Worm (Caenorhabditis elegans) whole organism, L4 larva: ENCODE data around the gene npr-3.

ENCODE experiments used
- D1046.2 ChIP-seq: fragments of 200-800 bp; sonication (Bioruptor generic); IDR thresholded peaks from 2 replicates; pipeline ENCODE4 v1.3.6; 2022; ENCODE audit warnings: missing genetic modification characterization, missing compliant biosample characterization
- F26F4.8 ChIP-seq: fragments of 200-800 bp; sonication (Bioruptor generic); conservative IDR thresholded peaks from 2 replicates; pipeline ENCODE4 v1.3.6; 2022; ENCODE audit warnings: missing genetic modification characterization, missing compliant biosample characterization
- F44E2.7 ChIP-seq: fragments of 200-800 bp; sonication (Bioruptor generic); IDR thresholded peaks from 2 replicates; pipeline ENCODE4 v2.1.2; 2022; ENCODE audit warnings: missing genetic modification characterization, missing compliant biosample characterization
- R02D3.7 ChIP-seq: fragments of 150-350 bp; sonication (generic microtip); optimal IDR thresholded peaks from 3 replicates; lab custom pipeline; 2014; ENCODE audit warnings: missing biosample characterization, missing genetic modification characterization
- Y105C5A.15 ChIP-seq: fragments of 200-800 bp; sonication (Bioruptor generic); IDR thresholded peaks from 2 replicates; pipeline ENCODE4 v1.3.6; 2022; ENCODE audit warnings: missing genetic modification characterization, missing compliant biosample characterization
- Y5F2A.4 ChIP-seq: fragments of 200-800 bp; sonication (Bioruptor generic); optimal IDR thresholded peaks from 2 replicates; lab custom pipeline; 2018; ENCODE audit warnings: mild to moderate bottlenecking, missing genetic modification characterization, missing compliant biosample characterization
- ZK337.2 ChIP-seq: fragments of 200-800 bp; sonication (Bioruptor generic); IDR thresholded peaks from 2 replicates; pipeline ENCODE4 v1.3.6; 2022; ENCODE audit warnings: missing genetic modification reagents, missing genetic modification characterization, missing compliant biosample characterization
- ZK546.5 ChIP-seq, 2 experiments: sonication (generic microtip); optimal IDR thresholded peaks; 2 replicates each; lab custom pipeline; 2017; ENCODE audit warnings: missing biosample characterization in 2 of 2, missing genetic modification characterization in 2 of 2
- aha-1 ChIP-seq: fragments of 150-350 bp; peaks from one replicate; lab custom pipeline; 2014; ENCODE audit warnings: missing biosample characterization, missing genetic modification characterization
- ama-1 ChIP-seq: fragments of 150-350 bp; optimal IDR thresholded peaks from 2 replicates; lab custom pipeline; 2014; ENCODE audit warnings: inconsistent platforms, mixed read lengths
- daf-16 ChIP-seq, 3 experiments: sonication (generic microtip); optimal IDR thresholded peaks; 2 replicates each; lab custom pipeline; 2016 to 2017; ENCODE audit warnings: missing genetic modification characterization in 3 of 3, missing genetic modification reagents in 3 of 3, mild to moderate bottlenecking in 2 of 3, missing compliant biosample characterization in 2 of 3, missing biosample characterization in 1 of 3, moderate library complexity in 1 of 3
- dmd-6 ChIP-seq: fragments of 200-800 bp; sonication (Bioruptor generic); IDR thresholded peaks from 2 replicates; pipeline ENCODE4 v1.3.6; 2022; ENCODE audit warnings: missing genetic modification reagents, missing genetic modification characterization, missing compliant biosample characterization
- dve-1 ChIP-seq: sonication (generic microtip); optimal IDR thresholded peaks from 2 replicates; lab custom pipeline; 2017; ENCODE audit warnings: antibody characterized with exemption, mild to moderate bottlenecking, missing genetic modification characterization, missing compliant biosample characterization; ENCODE audit not compliant: insufficient read depth
- egl-43 ChIP-seq: fragments of 200-800 bp; sonication (Bioruptor generic); IDR thresholded peaks from 2 replicates; pipeline ENCODE4 v1.3.6; 2022; ENCODE audit warnings: missing genetic modification reagents, missing genetic modification characterization, missing compliant biosample characterization
- fkh-10 ChIP-seq: fragments of 150-350 bp; optimal IDR thresholded peaks from 2 replicates; lab custom pipeline; 2014; ENCODE audit warnings: missing biosample characterization, missing genetic modification reagents, missing genetic modification characterization
- gei-8 ChIP-seq: fragments of 200-800 bp; sonication (Bioruptor generic); optimal IDR thresholded peaks from 2 replicates; lab custom pipeline; 2018; ENCODE audit warnings: mild to moderate bottlenecking, missing genetic modification characterization, missing compliant biosample characterization
- hif-1 ChIP-seq, 2 experiments: sonication (generic microtip); optimal IDR thresholded peaks; 2 replicates each; lab custom pipeline; 2016 to 2017; ENCODE audit warnings: missing compliant biosample characterization in 2 of 2, missing genetic modification characterization in 2 of 2, missing genetic modification reagents in 2 of 2, missing genotype in 2 of 2, mild to moderate bottlenecking in 1 of 2
- hlh-11 ChIP-seq: fragments of 200-800 bp; sonication (Bioruptor generic); optimal IDR thresholded peaks from 2 replicates; lab custom pipeline; 2018; ENCODE audit warnings: mild to moderate bottlenecking, missing genetic modification characterization, missing compliant biosample characterization
- hlh-30 ChIP-seq: sonication (generic microtip); optimal IDR thresholded peaks from 2 replicates; lab custom pipeline; 2017; ENCODE audit warnings: antibody characterized with exemption, mild to moderate bottlenecking, missing genetic modification characterization, missing compliant biosample characterization; ENCODE audit not compliant: insufficient read depth
- mdl-1 ChIP-seq, 2 experiments: fragments of 150-350 bp in 1 of 2; sonication (generic microtip) in 1 of 2; optimal IDR thresholded peaks; 2 replicates each; lab custom pipeline; 2014 to 2017; ENCODE audit warnings: missing biosample characterization in 2 of 2, missing genetic modification characterization in 2 of 2
- mdt-29 ChIP-seq: fragments of 200-800 bp; sonication (Bioruptor generic); IDR thresholded peaks from 2 replicates; pipeline ENCODE4 v1.3.6; 2022; ENCODE audit warnings: missing genetic modification reagents, missing genetic modification characterization, missing compliant biosample characterization
- mep-1 ChIP-seq: fragments of 150-350 bp; sonication (generic microtip); optimal IDR thresholded peaks from 3 replicates; lab custom pipeline; 2014; ENCODE audit warnings: missing biosample characterization, missing genetic modification characterization
- mes-2 ChIP-seq: sonication (generic microtip); optimal IDR thresholded peaks from 2 replicates; lab custom pipeline; 2016; ENCODE audit warnings: missing genotype, mild to moderate bottlenecking, missing genetic modification characterization, missing compliant biosample characterization; ENCODE audit not compliant: poor library complexity, severe bottlenecking
- nhr-10 ChIP-seq: fragments of 150-350 bp; optimal IDR thresholded peaks from 2 replicates; lab custom pipeline; 2014; ENCODE audit warnings: missing biosample characterization, missing genetic modification characterization
- nhr-11 ChIP-seq: fragments of 150-350 bp; optimal IDR thresholded peaks from 2 replicates; lab custom pipeline; 2014; ENCODE audit warnings: missing biosample characterization, missing genetic modification characterization
- nhr-25 ChIP-seq: sonication (generic microtip); optimal IDR thresholded peaks from 2 replicates; lab custom pipeline; 2017; ENCODE audit warnings: missing genetic modification characterization, mild to moderate bottlenecking, missing compliant biosample characterization, antibody characterized with exemption, moderate library complexity, borderline replicate concordance; ENCODE audit not compliant: insufficient read depth
- nhr-28 ChIP-seq: fragments of 150-350 bp; optimal IDR thresholded peaks from 2 replicates; lab custom pipeline; 2014; ENCODE audit warnings: missing biosample characterization, missing genetic modification characterization
- nhr-42 ChIP-seq: fragments of 200-800 bp; sonication (Bioruptor generic); IDR thresholded peaks from 2 replicates; pipeline ENCODE4 v1.3.6; 2022; ENCODE audit warnings: missing genetic modification characterization, missing compliant biosample characterization
- nhr-48 ChIP-seq: sonication (generic microtip); optimal IDR thresholded peaks from 2 replicates; lab custom pipeline; 2016; ENCODE audit warnings: mild to moderate bottlenecking, missing genetic modification characterization, missing compliant biosample characterization
- nhr-6 ChIP-seq: fragments of 150-350 bp; optimal IDR thresholded peaks from 2 replicates; lab custom pipeline; 2014; ENCODE audit warnings: missing biosample characterization, missing genetic modification characterization
- nhr-76 ChIP-seq: fragments of 150-350 bp; optimal IDR thresholded peaks from 2 replicates; lab custom pipeline; 2014; ENCODE audit warnings: missing biosample characterization, missing genetic modification characterization
- nhr-77 ChIP-seq: fragments of 150-350 bp; optimal IDR thresholded peaks from 2 replicates; lab custom pipeline; 2014; ENCODE audit warnings: missing biosample characterization, missing genetic modification characterization
- pqm-1 ChIP-seq: sonication (generic microtip); optimal IDR thresholded peaks from 2 replicates; lab custom pipeline; 2017; ENCODE audit warnings: missing biosample characterization, missing genetic modification characterization
- sdz-12 ChIP-seq: fragments of 200-800 bp; sonication (Bioruptor generic); optimal IDR thresholded peaks from 2 replicates; lab custom pipeline; 2018; ENCODE audit warnings: mild to moderate bottlenecking, missing genetic modification characterization, missing compliant biosample characterization
- tag-97 ChIP-seq: fragments of 200-800 bp; sonication (Bioruptor generic); IDR thresholded peaks from 2 replicates; pipeline ENCODE4 v1.3.6; 2022; ENCODE audit warnings: missing genetic modification characterization, missing compliant biosample characterization
- tra-1 ChIP-seq: fragments of 200-800 bp; sonication (Bioruptor generic); IDR thresholded peaks from 2 replicates; pipeline ENCODE4 v1.3.6; 2022; ENCODE audit warnings: missing genetic modification reagents, missing genetic modification characterization, missing compliant biosample characterization
- unc-62 ChIP-seq, 3 experiments: fragments of 150-350 bp in 1 of 3; sonication (generic microtip); optimal IDR thresholded peaks in 2 of 3; peaks in 1 of 3; 1 replicate in 1 of 3; 2 replicates in 2 of 3; lab custom pipeline; 2014 to 2017; ENCODE audit warnings: missing biosample characterization in 3 of 3, missing genetic modification characterization in 3 of 3, missing genetic modification reagents in 3 of 3, missing genotype in 1 of 3
- zip-2 ChIP-seq: fragments of 150-350 bp; optimal IDR thresholded peaks from 2 replicates; lab custom pipeline; 2014; ENCODE audit warnings: missing biosample characterization, missing genetic modification characterization
- ztf-7 ChIP-seq: fragments of 150-350 bp; optimal IDR thresholded peaks from 2 replicates; lab custom pipeline; 2014; ENCODE audit warnings: missing biosample characterization, missing genetic modification characterization

The npr-3 gene

ce11 chrIV:11480027-11480896 is 20.5 kb downstream of the npr-3 start, which contains the start of the genes mbf-1 and nse-4 (continued):
- TF ChIP-seq hif-1 (tag; optimal IDR thresholded peaks at IDR 0.05; lab: Kevin White, UChicago) (peak in 1 of 2 experiments; percentile 21), mep-1 (peak; percentile 80), mdt-29 (no peak), tag-97 (GFP tag; lab: Robert Waterston, UW) (no peak), gei-8 (GFP tag; lab: Kevin White, UChicago) (no peak), fkh-10 (GFP tag; lab: Kevin White, UChicago) (no peak)

DNA sequence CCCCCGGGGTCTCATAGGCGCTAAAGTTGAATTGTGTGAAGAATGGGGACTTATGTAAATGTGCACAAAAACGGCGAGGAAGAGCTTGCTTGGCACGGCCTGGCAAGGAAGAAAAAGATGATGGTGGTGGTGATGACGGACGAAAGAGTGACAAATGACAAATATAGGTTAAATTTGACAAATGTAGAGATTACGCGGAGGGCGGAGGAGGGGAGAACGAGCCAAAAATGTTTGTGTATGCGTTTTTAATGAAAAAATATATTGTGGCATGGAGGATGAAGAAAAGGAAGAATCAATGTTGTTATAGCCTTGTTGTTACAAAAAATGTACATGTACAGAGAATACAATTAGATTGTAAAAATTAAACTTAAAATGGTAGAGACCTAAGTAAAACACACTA is 27.1 kb downstream of the npr-3 start:
- TF ChIP-seq aha-1, result peak; percentile 67
- no peak for TF ChIP-seq ztf-7 (tag; lab: Kevin White, UChicago)
- no peak for TF ChIP-seq nhr-25 (tag; lab: Kevin White, UChicago)
- TF ChIP-seq unc-62 (GFP tag; optimal IDR thresholded peaks at IDR 0.05 in 1 of 2; lab: Kevin White, UChicago), result peak in 1 of 2 experiments; percentile 94
- no peak for TF ChIP-seq unc-62 (tag; optimal IDR thresholded peaks at IDR 0.05; lab: Kevin White, UChicago)
- TF ChIP-seq, all 104 proteins: peak for 2

ce11 chrIV:11487889-11488556 is 28.2 kb downstream of the npr-3 start:
- TF ChIP-seq mes-2 (tag; lab: Kevin White, UChicago), result peak; percentile 9
- TF ChIP-seq pqm-1 (tag; lab: Kevin White, UChicago), result peak; percentile 28
- TF ChIP-seq nhr-76 (tag; lab: Kevin White, UChicago), result no peak
- peak; percentile 3 for TF ChIP-seq nhr-10 (tag; lab: Kevin White, UChicago)
- no peak for TF ChIP-seq F44E2.7
- no peak for TF ChIP-seq F26F4.8
- peak; percentile 15 for TF ChIP-seq aha-1
- peak; percentile 81 for TF ChIP-seq hlh-30
- TF ChIP-seq tra-1 (GFP tag; lab: Robert Waterston, UW), result 0 out of 2 replicates have a peak, but pooled peaks have one; percentile 8
- TF ChIP-seq sdz-12, result no peak
- no peak for TF ChIP-seq Y5F2A.4 (GFP tag; lab: Kevin White, UChicago)
- TF ChIP-seq dmd-6 (GFP tag; lab: Robert Waterston, UW), result peak; percentile 55
- TF ChIP-seq nhr-28, result peak; percentile 42
- no peak for TF ChIP-seq nhr-42 (GFP tag; lab: Robert Waterston, UW)
- no peak for TF ChIP-seq R02D3.7 (tag; lab: Kevin White, UChicago)
- TF ChIP-seq dve-1 (tag; lab: Kevin White, UChicago), result peak; percentile 10
- TF ChIP-seq daf-16 (GFP tag; optimal IDR thresholded peaks at IDR 0.05; lab: Kevin White, UChicago), result peak in 1 of 2 experiments; percentile 4
- no peak for TF ChIP-seq daf-16 (tag; optimal IDR thresholded peaks at IDR 0.05; lab: Kevin White, UChicago)
- TF ChIP-seq nhr-6, result peak; percentile 16
- peak in 1 of 2 experiments; percentile 7 for TF ChIP-seq mdl-1 (tag; optimal IDR thresholded peaks at IDR 0.05; lab: Kevin White, UChicago)
- TF ChIP-seq egl-43, result no peak
- no peak for TF ChIP-seq nhr-11 (tag; lab: Kevin White, UChicago)
- TF ChIP-seq hlh-11 (tag; lab: Kevin White, UChicago), result peak; percentile 68

ce11 chrIV:11489077-11489476 is 29.3 kb downstream of the npr-3 start:
- no peak for TF ChIP-seq ZK337.2
- no peak for TF ChIP-seq daf-16 (GFP tag; optimal IDR thresholded peaks at IDR 0.05; lab: Kevin White, UChicago)
- peak; percentile 39 for TF ChIP-seq daf-16 (tag; optimal IDR thresholded peaks at IDR 0.05; lab: Kevin White, UChicago)
- TF ChIP-seq nhr-28, result peak; percentile 72
- TF ChIP-seq zip-2 (tag; lab: Kevin White, UChicago), result no peak
- TF ChIP-seq D1046.2 (GFP tag; lab: Robert Waterston, UW), result no peak
- TF ChIP-seq Y105C5A.15 (GFP tag; lab: Robert Waterston, UW), result no peak
- no peak for TF ChIP-seq ZK546.5 (tag; optimal IDR thresholded peaks at IDR 0.05; lab: Kevin White, UChicago)
- TF ChIP-seq ama-1 (lab: Kevin White, UChicago), result no peak
- TF ChIP-seq pqm-1 (tag; lab: Kevin White, UChicago), result peak; percentile 81
- no peak for TF ChIP-seq nhr-77 (tag; lab: Kevin White, UChicago)
- TF ChIP-seq nhr-48, result no peak
